Worm (Caenorhabditis elegans) whole organism, mixed stage, embryonic: ENCODE data around the gene K02D3.1.

Experiments
- M03D4.4 ChIP-seq: sonication (generic microtip); optimal IDR thresholded peaks from 2 replicates; lab custom pipeline; 2017; ENCODE audit warnings: mild to moderate bottlenecking, missing genetic modification characterization, missing compliant biosample characterization
- bed-3 ChIP-seq: fragments of 200-800 bp; sonication (Bioruptor generic); optimal IDR thresholded peaks from 3 replicates; lab custom pipeline; 2018; ENCODE audit warnings: mild to moderate bottlenecking, missing genetic modification characterization, moderate library complexity, missing compliant biosample characterization
- blmp-1 ChIP-seq: fragments of 150-350 bp; optimal IDR thresholded peaks from 2 replicates; lab custom pipeline; 2014; ENCODE audit warnings: missing biosample characterization, missing genetic modification characterization
- ceh-39 ChIP-seq: fragments of 150-350 bp; optimal IDR thresholded peaks from 2 replicates; lab custom pipeline; 2014; ENCODE audit warnings: missing biosample characterization, missing genetic modification characterization
- ceh-43 ChIP-seq: fragments of 200-800 bp; sonication (Bioruptor generic); optimal IDR thresholded peaks from 2 replicates; lab custom pipeline; 2018; ENCODE audit warnings: mild to moderate bottlenecking, missing genetic modification characterization, moderate library complexity, missing compliant biosample characterization
- ceh-83 ChIP-seq: fragments of 200-800 bp; sonication (Bioruptor generic); optimal IDR thresholded peaks from 2 replicates; lab custom pipeline; 2018; ENCODE audit warnings: mild to moderate bottlenecking, missing genetic modification characterization, missing compliant biosample characterization
- ces-1 ChIP-seq: fragments of 150-350 bp; optimal IDR thresholded peaks from 2 replicates; lab custom pipeline; 2014; ENCODE audit warnings: missing biosample characterization, missing genetic modification reagents, missing genetic modification characterization
- cnd-1 ChIP-seq: fragments of 200-800 bp; sonication (Bioruptor generic); optimal IDR thresholded peaks from 2 replicates; lab custom pipeline; 2018; ENCODE audit warnings: mild to moderate bottlenecking, missing genetic modification characterization, missing compliant biosample characterization
- drap-1 ChIP-seq: fragments of 200-800 bp; sonication (Bioruptor generic); optimal IDR thresholded peaks from 3 replicates; lab custom pipeline; 2018; ENCODE audit warnings: mild to moderate bottlenecking, missing genetic modification characterization, missing compliant biosample characterization
- elt-1 ChIP-seq: sonication (generic microtip); optimal IDR thresholded peaks from 2 replicates; lab custom pipeline; 2017; ENCODE audit warnings: missing genetic modification characterization, mild to moderate bottlenecking, missing compliant biosample characterization, antibody characterized with exemption, moderate library complexity, borderline replicate concordance; ENCODE audit not compliant: insufficient read depth
- elt-3 ChIP-seq: fragments of 150-350 bp; optimal IDR thresholded peaks from 2 replicates; lab custom pipeline; 2014; ENCODE audit warnings: missing biosample characterization, missing genetic modification characterization
- flh-1 ChIP-seq: fragments of 200-800 bp; sonication (Bioruptor generic); optimal IDR thresholded peaks from 2 replicates; lab custom pipeline; 2018; ENCODE audit warnings: mild to moderate bottlenecking, missing genetic modification characterization, moderate library complexity, missing compliant biosample characterization
- ham-2 ChIP-seq: fragments of 200-800 bp; sonication (Bioruptor generic); optimal IDR thresholded peaks from 2 replicates; lab custom pipeline; 2018; ENCODE audit warnings: mild to moderate bottlenecking, missing genetic modification characterization, missing compliant biosample characterization
- hlh-1 ChIP-seq: fragments of 150-350 bp; optimal IDR thresholded peaks from 2 replicates; lab custom pipeline; 2014; ENCODE audit warnings: missing biosample characterization, missing genetic modification reagents, missing genetic modification characterization
- lin-13 ChIP-seq: fragments of 150-350 bp; optimal IDR thresholded peaks from 2 replicates; lab custom pipeline; 2014; ENCODE audit warnings: missing biosample characterization, missing genetic modification characterization
- lin-32 ChIP-seq: fragments of 200-800 bp; sonication (Bioruptor generic); optimal IDR thresholded peaks from 2 replicates; lab custom pipeline; 2018; ENCODE audit warnings: mild to moderate bottlenecking, missing genetic modification characterization, missing compliant biosample characterization
- lsy-2 ChIP-seq: fragments of 150-350 bp; optimal IDR thresholded peaks from 2 replicates; lab custom pipeline; 2014; ENCODE audit warnings: missing biosample characterization, missing genetic modification characterization
- mab-5 ChIP-seq: fragments of 150-350 bp; optimal IDR thresholded peaks from 2 replicates; lab custom pipeline; 2014; ENCODE audit warnings: missing biosample characterization, missing genetic modification characterization
- mep-1 ChIP-seq: fragments of 150-350 bp; optimal IDR thresholded peaks from 2 replicates; lab custom pipeline; 2017; ENCODE audit warnings: missing biosample characterization, missing genetic modification reagents, missing genetic modification characterization, inconsistent platforms
- mls-2 ChIP-seq: sonication (generic microtip); optimal IDR thresholded peaks from 2 replicates; lab custom pipeline; 2016; ENCODE audit warnings: mild to moderate bottlenecking, missing genetic modification characterization, moderate library complexity, missing compliant biosample characterization
- nhr-12 ChIP-seq: fragments of 150-350 bp; optimal IDR thresholded peaks from 2 replicates; lab custom pipeline; 2014; ENCODE audit warnings: missing biosample characterization, missing genetic modification characterization
- nhr-2 ChIP-seq: fragments of 150-350 bp; optimal IDR thresholded peaks from 2 replicates; lab custom pipeline; 2014; ENCODE audit warnings: missing biosample characterization, missing genetic modification characterization
- nhr-237 ChIP-seq: fragments of 150-350 bp; optimal IDR thresholded peaks from 2 replicates; lab custom pipeline; 2014; ENCODE audit warnings: missing biosample characterization, missing genetic modification characterization
- nhr-28 ChIP-seq: fragments of 150-350 bp; optimal IDR thresholded peaks from 2 replicates; lab custom pipeline; 2014; ENCODE audit warnings: missing biosample characterization, missing genetic modification characterization
- nhr-76 ChIP-seq: sonication (generic microtip); optimal IDR thresholded peaks from 2 replicates; lab custom pipeline; 2017; ENCODE audit warnings: missing biosample characterization, missing genetic modification characterization
- pha-4 ChIP-seq: fragments of 150-350 bp; optimal IDR thresholded peaks from 2 replicates; lab custom pipeline; 2018; ENCODE audit warnings: missing biosample characterization, missing genetic modification reagents, missing genetic modification characterization
- sem-2 ChIP-seq: fragments of 200-800 bp; sonication (Bioruptor generic); optimal IDR thresholded peaks from 2 replicates; lab custom pipeline; 2018; ENCODE audit warnings: mild to moderate bottlenecking, missing genetic modification characterization, missing compliant biosample characterization
- snpc-4 ChIP-seq: fragments of 150-350 bp; optimal IDR thresholded peaks from 2 replicates; lab custom pipeline; 2014; ENCODE audit warnings: missing biosample characterization, missing genetic modification characterization
- sptf-1 ChIP-seq: sonication (generic microtip); optimal IDR thresholded peaks from 2 replicates; lab custom pipeline; 2017; ENCODE audit warnings: mild to moderate bottlenecking, missing genetic modification characterization, moderate library complexity, missing compliant biosample characterization
- tbx-8 ChIP-seq: fragments of 200-800 bp; sonication (Bioruptor generic); optimal IDR thresholded peaks from 2 replicates; lab custom pipeline; 2018; ENCODE audit warnings: mild to moderate bottlenecking, missing genetic modification characterization, moderate library complexity, missing compliant biosample characterization
- unc-120 ChIP-seq: sonication (generic microtip); optimal IDR thresholded peaks from 2 replicates; lab custom pipeline; 2017; ENCODE audit warnings: missing genetic modification characterization, missing compliant biosample characterization; ENCODE audit not compliant: poor library complexity, severe bottlenecking
- unc-39 ChIP-seq: fragments of 150-350 bp; optimal IDR thresholded peaks from 2 replicates; lab custom pipeline; 2014; ENCODE audit warnings: missing biosample characterization, missing genetic modification characterization
- unc-62 ChIP-seq: fragments of 150-350 bp; optimal IDR thresholded peaks from 2 replicates; lab custom pipeline; 2014; ENCODE audit warnings: missing biosample characterization, missing genetic modification reagents, missing genetic modification characterization
- zip-8 ChIP-seq: fragments of 150-350 bp; optimal IDR thresholded peaks from 2 replicates; lab custom pipeline; 2014; ENCODE audit warnings: missing biosample characterization, missing genetic modification characterization
- ztf-11 ChIP-seq: fragments of 150-350 bp; optimal IDR thresholded peaks from 2 replicates; lab custom pipeline; 2014; ENCODE audit warnings: missing biosample characterization, missing genetic modification characterization

K02D3.1 gene

DNA sequence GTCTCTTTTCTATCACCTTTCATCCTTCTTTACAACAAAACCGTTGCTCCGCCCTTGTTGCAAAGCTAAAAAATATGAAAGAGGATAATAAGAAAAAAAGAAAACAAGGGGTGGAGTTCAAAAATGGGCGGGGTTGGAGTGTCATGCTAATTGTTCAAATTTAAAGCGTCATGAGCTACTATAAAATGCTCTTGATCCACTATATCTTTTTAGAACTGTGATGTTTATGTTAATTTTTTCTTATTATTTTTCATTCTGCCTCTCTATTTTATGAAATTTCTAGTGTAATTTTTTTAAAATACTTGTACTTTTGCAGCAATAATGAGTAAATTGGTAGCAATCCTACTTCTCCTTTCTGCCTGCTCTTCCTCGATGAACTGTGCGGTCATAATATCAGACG lies at the start of gene K02D3.1:
TSS of gene K02D3.1 (plus strand) at position 301 of the 400 bp plus-strand sequence.
- TF ChIP-seq unc-39 (tag; lab: Kevin White, UChicago) (no peak), zip-8 (tag; lab: Kevin White, UChicago) (no peak), nhr-2 (tag; lab: Kevin White, UChicago) (no peak), snpc-4 (tag; lab: Kevin White, UChicago) (no peak), sem-2 (no peak), ceh-39 (tag; lab: Kevin White, UChicago) (no peak), nhr-237 (tag; lab: Kevin White, UChicago) (no peak), ceh-83 (GFP tag; lab: Kevin White, UChicago) (no peak), ces-1 (no peak), nhr-12 (tag; lab: Kevin White, UChicago) (no peak), ceh-43 (GFP tag; lab: Kevin White, UChicago) (no peak), mab-5 (no peak), blmp-1 (tag; lab: Kevin White, UChicago) (no peak), nhr-76 (tag; lab: Kevin White, UChicago) (no peak), drap-1 (GFP tag; lab: Kevin White, UChicago) (no peak), cnd-1 (tag; lab: Kevin White, UChicago) (no peak), ham-2 (GFP tag; lab: Kevin White, UChicago) (no peak)
- TF ChIP-seq, all 35 proteins: peak for 0

ce11 chrX:13660206-13660605 lies 46.5 kb upstream of the K02D3.1 start, which contains the start of gene C04A11.1:
C04A11.1 (plus strand) TSS chrX:13660506.
- TF ChIP-seq drap-1 (GFP tag; lab: Kevin White, UChicago) (no peak), elt-3 (tag; lab: Kevin White, UChicago) (no peak), nhr-12 (tag; lab: Kevin White, UChicago) (no peak), nhr-28 (tag; lab: Kevin White, UChicago) (no peak)

ce11 chrX:13663641-13664633 lies 42.8 kb upstream of the K02D3.1 start, which contains the start of gene C04A11.5:
C04A11.5 (plus strand) TSS chrX:13664583.
- TF ChIP-seq zip-8 (tag; lab: Kevin White, UChicago) (peak; percentile 71), hlh-1 (tag; lab: Kevin White, UChicago) (no peak), drap-1 (GFP tag; lab: Kevin White, UChicago) (no peak), mab-5 (no peak)

DNA sequence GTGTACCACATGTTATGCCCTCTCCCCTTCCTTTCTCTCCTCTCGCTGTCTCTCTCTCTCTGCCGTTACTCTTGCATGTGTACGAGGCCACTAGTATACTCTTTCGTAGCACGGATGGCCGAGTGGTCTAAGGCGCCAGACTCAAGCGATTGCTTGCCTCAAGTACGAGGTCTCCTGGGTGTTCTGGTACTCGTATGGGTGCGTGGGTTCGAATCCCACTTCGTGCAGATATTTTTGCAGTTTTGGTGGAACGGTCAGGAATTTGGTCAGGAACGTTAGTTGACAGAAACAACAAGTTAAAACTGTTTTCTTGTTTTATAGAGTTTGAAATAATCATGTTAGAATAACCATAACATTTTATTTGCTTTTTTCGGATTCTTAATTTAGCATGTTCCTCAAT lies 41.3 kb upstream of the K02D3.1 start:
- TF ChIP-seq ceh-43 (GFP tag; lab: Kevin White, UChicago): peak; percentile 97
- peak; percentile 98 for TF ChIP-seq M03D4.4 (tag; lab: Kevin White, UChicago)
- TF ChIP-seq snpc-4 (tag; lab: Kevin White, UChicago): no peak
- peak; percentile 100 for TF ChIP-seq drap-1 (GFP tag; lab: Kevin White, UChicago)
- TF ChIP-seq lsy-2 (tag; lab: Kevin White, UChicago): peak; percentile 34
- peak; percentile 98 for TF ChIP-seq tbx-8 (GFP tag; lab: Kevin White, UChicago)
- TF ChIP-seq blmp-1 (tag; lab: Kevin White, UChicago): peak; percentile 45
- peak; percentile 76 for TF ChIP-seq lin-13 (tag; lab: Kevin White, UChicago)
- TF ChIP-seq unc-120 (tag; lab: Kevin White, UChicago): peak; percentile 99
- TF ChIP-seq nhr-28 (tag; lab: Kevin White, UChicago): peak; percentile 88
- TF ChIP-seq nhr-237 (tag; lab: Kevin White, UChicago): peak; percentile 49
- TF ChIP-seq mab-5: no peak
- peak; percentile 97 for TF ChIP-seq bed-3 (GFP tag; lab: Kevin White, UChicago)
- peak; percentile 99 for TF ChIP-seq ceh-83 (GFP tag; lab: Kevin White, UChicago)
- peak; percentile 81 for TF ChIP-seq ztf-11
- TF ChIP-seq hlh-1 (tag; lab: Kevin White, UChicago): peak; percentile 78
- peak; percentile 75 for TF ChIP-seq elt-3 (tag; lab: Kevin White, UChicago)
- peak; percentile 97 for TF ChIP-seq sem-2
- TF ChIP-seq nhr-2 (tag; lab: Kevin White, UChicago): peak; percentile 44
- TF ChIP-seq nhr-12 (tag; lab: Kevin White, UChicago): peak; percentile 93
- peak; percentile 96 for TF ChIP-seq flh-1 (GFP tag; lab: Kevin White, UChicago)
- peak; percentile 55 for TF ChIP-seq ceh-39 (tag; lab: Kevin White, UChicago)
- peak; percentile 62 for TF ChIP-seq ces-1
- peak; percentile 97 for TF ChIP-seq unc-39 (tag; lab: Kevin White, UChicago)
- peak; percentile 7 for TF ChIP-seq nhr-76 (tag; lab: Kevin White, UChicago)
- peak; percentile 37 for TF ChIP-seq elt-1
- TF ChIP-seq unc-62: peak; percentile 76
- TF ChIP-seq zip-8 (tag; lab: Kevin White, UChicago): peak; percentile 12
- peak; percentile 99 for TF ChIP-seq cnd-1 (tag; lab: Kevin White, UChicago)
- peak; percentile 100 for TF ChIP-seq mls-2 (tag; lab: Kevin White, UChicago)
- TF ChIP-seq ham-2 (GFP tag; lab: Kevin White, UChicago): peak; percentile 97
- peak; percentile 99 for TF ChIP-seq sptf-1
- TF ChIP-seq mep-1 (tag; lab: Kevin White, UChicago): peak; percentile 88
- TF ChIP-seq pha-4: peak; percentile 85
- TF ChIP-seq lin-32 (GFP tag; lab: Kevin White, UChicago): peak; percentile 99
